Fruit fly (Drosophila melanogaster) whole organism, embryonic: ENCODE data around the gene CG15375.

ENCODE experiments used
- ATbp ChIP-seq: fragments of 200-800 bp; sonication (Bioruptor generic); optimal IDR thresholded peaks from 2 replicates; lab custom pipeline; 2017; ENCODE audit warnings: missing biosample characterization, mild to moderate bottlenecking, missing genetic modification characterization, missing genetic modification reagents
- Asciz ChIP-seq: fragments of 200-800 bp; sonication (Bioruptor generic); optimal IDR thresholded peaks from 2 replicates; lab custom pipeline; 2017; ENCODE audit warnings: missing biosample characterization, mild to moderate bottlenecking, missing genetic modification characterization, missing genetic modification reagents
- Awh ChIP-seq: fragments of 200-800 bp; sonication (Bioruptor generic); IDR thresholded peaks from 2 replicates; pipeline ENCODE4, ENCODE4 v1.3.6; 2022; ENCODE audit warnings: missing biosample characterization, missing genetic modification characterization
- CG1024 ChIP-seq: fragments of 200-800 bp; sonication (Bioruptor generic); IDR thresholded peaks from 2 replicates; pipeline ENCODE4 v1.3.6; 2022; ENCODE audit warnings: missing biosample characterization, missing genetic modification characterization
- CG11085 ChIP-seq: fragments of 200-800 bp; sonication (Bioruptor generic); IDR thresholded peaks from 2 replicates; pipeline ENCODE4 v1.3.6; 2022; ENCODE audit warnings: missing biosample characterization, missing genetic modification characterization
- CG12219 ChIP-seq: fragments of 200-800 bp; sonication (Bioruptor generic); optimal IDR thresholded peaks from 3 replicates; lab custom pipeline; 2018; ENCODE audit warnings: missing biosample characterization, mild to moderate bottlenecking, missing genetic modification characterization
- CG12299 ChIP-seq: fragments of 200-800 bp; sonication (Bioruptor generic); optimal IDR thresholded peaks from 2 replicates; lab custom pipeline; 2018; ENCODE audit warnings: missing biosample characterization, mild to moderate bottlenecking, missing genetic modification characterization
- CG13624 ChIP-seq: fragments of 200-800 bp; sonication (Bioruptor generic); optimal IDR thresholded peaks from 2 replicates; lab custom pipeline; 2016; ENCODE audit warnings: missing biosample characterization, missing genetic modification characterization
- CG17328 ChIP-seq: fragments of 200-800 bp; sonication (Bioruptor generic); IDR thresholded peaks from 2 replicates; pipeline ENCODE4 v1.3.6; 2022; ENCODE audit warnings: missing biosample characterization, missing genetic modification characterization
- CG2129 ChIP-seq: fragments of 200-800 bp; sonication (Bioruptor generic); IDR thresholded peaks from 2 replicates; pipeline ENCODE4 v1.3.6; 2022; ENCODE audit warnings: missing biosample characterization, missing genetic modification characterization; ENCODE audit not compliant: partially characterized antibody
- CG2712 ChIP-seq: fragments of 200-800 bp; optimal IDR thresholded peaks from 3 replicates; lab custom pipeline; 2019; ENCODE audit warnings: missing biosample characterization, mild to moderate bottlenecking, missing genetic modification characterization, moderate library complexity
- CG3065 ChIP-seq: fragments of 200-800 bp; sonication (Bioruptor generic); optimal IDR thresholded peaks from 2 replicates; lab custom pipeline; 2016; ENCODE audit warnings: missing biosample characterization, missing genetic modification characterization
- CG33213 ChIP-seq: fragments of 200-800 bp; sonication (Bioruptor generic); optimal IDR thresholded peaks from 3 replicates; lab custom pipeline; 2016; ENCODE audit warnings: missing biosample characterization, missing genetic modification characterization
- CG34224 ChIP-seq: fragments of 200-800 bp; sonication (Bioruptor generic); IDR thresholded peaks from 3 replicates; pipeline ENCODE4 v1.3.6; 2022; ENCODE audit warnings: missing biosample characterization, missing genetic modification characterization; ENCODE audit not compliant: partially characterized antibody
- CG3838 ChIP-seq: fragments of 200-800 bp; sonication (Bioruptor generic); optimal IDR thresholded peaks from 3 replicates; lab custom pipeline; 2016; ENCODE audit warnings: missing biosample characterization, missing genetic modification characterization
- CG4282 ChIP-seq: fragments of 200-800 bp; sonication (Bioruptor generic); optimal IDR thresholded peaks from 2 replicates; lab custom pipeline; 2016; ENCODE audit warnings: missing biosample characterization, missing genetic modification characterization
- CG4820 ChIP-seq: fragments of 200-800 bp; sonication (Bioruptor generic); optimal IDR thresholded peaks from 3 replicates; lab custom pipeline; 2016; ENCODE audit warnings: missing biosample characterization, missing genetic modification characterization
- CG4854 ChIP-seq: fragments of 200-800 bp; sonication (Bioruptor generic); optimal IDR thresholded peaks from 2 replicates; lab custom pipeline; 2016; ENCODE audit warnings: missing biosample characterization, missing genetic modification characterization, inconsistent platforms
- CG6791 ChIP-seq: fragments of 200-800 bp; sonication (Bioruptor generic); IDR thresholded peaks from 3 replicates; pipeline ENCODE4 v1.3.6; 2022; ENCODE audit warnings: missing biosample characterization, missing genetic modification characterization; ENCODE audit not compliant: partially characterized antibody
- CG7556 ChIP-seq: fragments of 200-800 bp; sonication (Bioruptor generic); optimal IDR thresholded peaks from 2 replicates; lab custom pipeline; 2017; ENCODE audit warnings: missing biosample characterization, mild to moderate bottlenecking, missing genetic modification characterization
- CG8281 ChIP-seq: fragments of 200-800 bp; sonication (Bioruptor generic); optimal IDR thresholded peaks from 2 replicates; lab custom pipeline; 2018; ENCODE audit warnings: missing biosample characterization, mild to moderate bottlenecking, missing genetic modification characterization, moderate library complexity
- CG9215 ChIP-seq: fragments of 200-800 bp; sonication (Bioruptor generic); IDR thresholded peaks from 2 replicates; pipeline ENCODE4 v1.3.6; 2022; ENCODE audit warnings: missing biosample characterization, missing genetic modification characterization
- CoRest ChIP-seq: fragments of 200-800 bp; sonication (Bioruptor generic); optimal IDR thresholded peaks from 3 replicates; lab custom pipeline; 2018; ENCODE audit warnings: missing biosample characterization, mild to moderate bottlenecking, missing genetic modification characterization, moderate library complexity
- D19A ChIP-seq: fragments of 200-800 bp; optimal IDR thresholded peaks from 3 replicates; lab custom pipeline; 2019; ENCODE audit warnings: missing biosample characterization, mild to moderate bottlenecking, missing genetic modification characterization, moderate library complexity
- Dfd ChIP-seq, 2 experiments: fragments of >200 bp; optimal IDR thresholded peaks; 2 replicates each; lab custom pipeline; 2017; ENCODE audit warnings: missing biosample characterization in 2 of 2, missing genetic modification characterization in 2 of 2
- Dp ChIP-seq: fragments of 200-800 bp; sonication (Bioruptor generic); optimal IDR thresholded peaks from 2 replicates; lab custom pipeline; 2018; ENCODE audit warnings: missing biosample characterization, mild to moderate bottlenecking, missing genetic modification characterization, moderate library complexity
- Ets97D ChIP-seq: fragments of 200-800 bp; sonication (Bioruptor generic); optimal IDR thresholded peaks from 3 replicates; lab custom pipeline; 2016; ENCODE audit warnings: missing biosample characterization, missing genetic modification characterization
- Fer1 ChIP-seq: fragments of 200-800 bp; sonication (Bioruptor generic); optimal IDR thresholded peaks from 2 replicates; lab custom pipeline; 2017; ENCODE audit warnings: missing biosample characterization, mild to moderate bottlenecking, missing genetic modification characterization
- HLH54F ChIP-seq: fragments of 200-800 bp; sonication (Bioruptor generic); optimal IDR thresholded peaks from 3 replicates; lab custom pipeline; 2016; ENCODE audit warnings: missing biosample characterization, missing genetic modification characterization
- Neu2 ChIP-seq: fragments of 200-800 bp; sonication (Bioruptor generic); optimal IDR thresholded peaks from 3 replicates; lab custom pipeline; 2016; ENCODE audit warnings: missing biosample characterization, missing genetic modification characterization, borderline replicate concordance
- PHDP ChIP-seq: fragments of 200-800 bp; sonication (Bioruptor generic); optimal IDR thresholded peaks from 3 replicates; lab custom pipeline; 2018; ENCODE audit warnings: missing biosample characterization, mild to moderate bottlenecking, missing genetic modification characterization, moderate library complexity
- Rfx ChIP-seq: fragments of 200-800 bp; sonication (Bioruptor generic); IDR thresholded peaks from 2 replicates; pipeline ENCODE4 v1.3.6; 2022; ENCODE audit warnings: missing biosample characterization, missing genetic modification characterization
- Usf ChIP-seq: fragments of 200-800 bp; sonication (Bioruptor generic); optimal IDR thresholded peaks from 2 replicates; lab custom pipeline; 2017; ENCODE audit warnings: missing genotype, missing biosample characterization, missing genetic modification characterization
- ac ChIP-seq: fragments of 200-800 bp; sonication (Bioruptor generic); optimal IDR thresholded peaks from 3 replicates; lab custom pipeline; 2017; ENCODE audit warnings: missing biosample characterization, mild to moderate bottlenecking, missing genetic modification characterization
- ap ChIP-seq: fragments of 200-800 bp; sonication (Bioruptor generic); IDR thresholded peaks from 2 replicates; pipeline ENCODE4 v1.3.6; 2022; ENCODE audit warnings: missing biosample characterization, missing genetic modification characterization
- chn ChIP-seq: fragments of 200-800 bp; sonication (Bioruptor generic); optimal IDR thresholded peaks from 2 replicates; lab custom pipeline; 2016; ENCODE audit warnings: missing biosample characterization, missing genetic modification characterization
- crc ChIP-seq: fragments of 200-800 bp; sonication (Bioruptor generic); optimal IDR thresholded peaks from 2 replicates; lab custom pipeline; 2016; ENCODE audit warnings: missing biosample characterization, missing genetic modification characterization
- da ChIP-seq: fragments of 200-800 bp; sonication (Bioruptor generic); optimal IDR thresholded peaks from 2 replicates; lab custom pipeline; 2016; ENCODE audit warnings: missing biosample characterization, missing genetic modification characterization
- dan ChIP-seq: fragments of 200-800 bp; sonication (Bioruptor generic); IDR thresholded peaks from 2 replicates; pipeline ENCODE4 v1.3.6; 2022; ENCODE audit warnings: missing biosample characterization, missing genetic modification characterization
- dati ChIP-seq: fragments of 200-800 bp; sonication (Bioruptor generic); IDR thresholded peaks from 2 replicates; pipeline ENCODE4 v1.3.6; 2022; ENCODE audit warnings: missing biosample characterization, missing genetic modification characterization
- grau ChIP-seq: fragments of 200-800 bp; optimal IDR thresholded peaks from 3 replicates; lab custom pipeline; 2019; ENCODE audit warnings: missing biosample characterization, mild to moderate bottlenecking, missing genetic modification characterization, moderate library complexity
- gro ChIP-seq: fragments of 200-800 bp; sonication (Bioruptor generic); optimal IDR thresholded peaks from 2 replicates; lab custom pipeline; 2016; ENCODE audit warnings: missing biosample characterization, missing genetic modification characterization
- gt ChIP-seq: fragments of 200-800 bp; sonication (Bioruptor generic); IDR thresholded peaks from 2 replicates; pipeline ENCODE4 v1.3.6; 2022; ENCODE audit warnings: missing biosample characterization, missing genetic modification characterization
- her ChIP-seq: fragments of 200-800 bp; sonication (Bioruptor generic); optimal IDR thresholded peaks from 2 replicates; lab custom pipeline; 2016; ENCODE audit warnings: missing biosample characterization, missing genetic modification characterization
- inv ChIP-seq: fragments of 200-800 bp; sonication (Bioruptor generic); IDR thresholded peaks from 2 replicates; pipeline ENCODE4 v1.3.6; 2022; ENCODE audit warnings: missing biosample characterization, missing genetic modification characterization; ENCODE audit not compliant: partially characterized antibody
- kni ChIP-seq: fragments of 200-800 bp; sonication (Bioruptor generic); optimal IDR thresholded peaks from 3 replicates; lab custom pipeline; 2017; ENCODE audit warnings: mild to moderate bottlenecking, missing biosample characterization, missing genetic modification reagents, missing genetic modification characterization
- luna ChIP-seq: fragments of 200-800 bp; sonication (Bioruptor generic); optimal IDR thresholded peaks from 2 replicates; lab custom pipeline; 2016; ENCODE audit warnings: missing biosample characterization, missing genetic modification characterization
- mirr ChIP-seq: fragments of 200-800 bp; sonication (Bioruptor generic); optimal IDR thresholded peaks from 3 replicates; lab custom pipeline; 2018; ENCODE audit warnings: missing biosample characterization, mild to moderate bottlenecking, missing genetic modification characterization
- pb ChIP-seq: fragments of 200-800 bp; sonication (Bioruptor generic); optimal IDR thresholded peaks from 3 replicates; lab custom pipeline; 2016; ENCODE audit warnings: missing biosample characterization, missing genetic modification characterization
- tna ChIP-seq: fragments of 200-800 bp; sonication (Bioruptor generic); IDR thresholded peaks from 2 replicates; pipeline ENCODE4 v1.3.6; 2022; ENCODE audit warnings: missing biosample characterization, missing genetic modification characterization; ENCODE audit not compliant: partially characterized antibody
- yki ChIP-seq: fragments of >200 bp; optimal IDR thresholded peaks from 3 replicates; lab custom pipeline; 2018
- zen ChIP-seq: fragments of 200-800 bp; sonication (Bioruptor generic); optimal IDR thresholded peaks from 3 replicates; lab custom pipeline; 2018; ENCODE audit warnings: missing biosample characterization, mild to moderate bottlenecking, missing genetic modification characterization, moderate library complexity

The CG15375 gene

DNA sequence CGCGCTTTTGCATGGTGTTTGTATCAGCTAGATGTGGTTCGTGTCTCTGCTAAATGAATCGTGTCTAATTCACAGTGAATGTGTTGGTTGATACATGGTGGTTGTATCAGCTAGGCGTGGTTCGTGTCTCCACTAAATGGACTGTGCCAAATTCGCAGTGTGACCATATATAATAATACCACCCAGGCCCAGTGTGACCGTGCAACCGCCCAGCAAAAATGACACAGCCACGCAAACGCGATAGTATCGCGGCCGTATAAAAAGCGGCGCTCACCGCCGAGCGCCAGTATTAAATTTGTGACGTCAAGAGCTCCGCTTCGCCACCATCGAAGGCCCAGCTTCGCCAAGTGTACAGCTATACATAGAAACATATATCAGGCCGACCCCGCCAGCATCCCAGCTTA is 4.7 kb downstream of the CG15375 start, which contains the start of gene cib (continued):
- TF ChIP-seq gro (GFP tag; lab: Kevin White, UChicago) (peak; percentile 62), chn (peak; percentile 13), Usf (no peak), Asciz (GFP tag; lab: Kevin White, UChicago) (no peak), Fer1 (peak; percentile 29), zen (tag; lab: Kevin White, UChicago) (no peak), crc (GFP tag; lab: Kevin White, UChicago) (no peak), CG2129 (GFP tag; lab: Robert Waterston, UW) (peak; percentile 60), CG1024 (no peak), ac (no peak), grau (tag; lab: Kevin White, UChicago) (peak; percentile 49), pb (GFP tag; lab: Kevin White, UChicago) (no peak), her (GFP tag; lab: Kevin White, UChicago) (peak; percentile 61), CG3065 (GFP tag; lab: Kevin White, UChicago) (no peak), da (GFP tag; lab: Kevin White, UChicago) (no peak), CG9215 (no peak), gt (GFP tag; lab: Robert Waterston, UW) (no peak), ATbp (GFP tag; lab: Kevin White, UChicago) (peak; percentile 45), Neu2 (GFP tag; lab: Kevin White, UChicago) (no peak), CG3838 (GFP tag; lab: Kevin White, UChicago) (no peak), kni (GFP tag; lab: Kevin White, UChicago) (no peak), Dp (GFP tag; lab: Kevin White, UChicago) (peak; percentile 96), CG8281 (no peak), CG4854 (peak; percentile 14), CG12219 (GFP tag; lab: Kevin White, UChicago) (no peak), CG7556 (GFP tag; lab: Kevin White, UChicago) (no peak), Rfx (GFP tag; lab: Robert Waterston, UW) (peak; percentile 65), yki (lab: Kevin White, UChicago) (peak; percentile 24), HLH54F (peak; percentile 15), Ets97D (GFP tag; lab: Kevin White, UChicago) (peak; percentile 83), CG2712 (peak; percentile 97), D19A (tag; lab: Kevin White, UChicago) (no peak), CG12299 (tag; lab: Kevin White, UChicago) (peak; percentile 28), CG34224 (GFP tag; lab: Robert Waterston, UW) (peak; percentile 69; the same call in 2 of the 3 replicates), dan (GFP tag; lab: Robert Waterston, UW) (no peak), luna (no peak), CG11085 (GFP tag; lab: Robert Waterston, UW) (no peak), dati (GFP tag; lab: Robert Waterston, UW) (no peak), CG6791 (GFP tag; lab: Robert Waterston, UW) (peak; percentile 86), CG17328 (GFP tag; lab: Robert Waterston, UW) (no peak), CG4282 (GFP tag; lab: Kevin White, UChicago) (peak; percentile 13), tna (peak; percentile 71), CG4820 (GFP tag; lab: Kevin White, UChicago) (no peak), ap (GFP tag; lab: Robert Waterston, UW) (no peak), mirr (GFP tag; lab: Kevin White, UChicago) (no peak), Awh (GFP tag; lab: Robert Waterston, UW) (no peak), CG13624 (GFP tag; lab: Kevin White, UChicago) (peak; percentile 24), CoRest (tag; lab: Kevin White, UChicago) (peak; percentile 26), CG33213 (peak; percentile 94), PHDP (peak; percentile 31), Dfd (GFP tag; optimal IDR thresholded peaks at IDR 0.05; lab: Kevin White, UChicago) (no peak), inv (GFP tag; lab: Robert Waterston, UW) (peak; percentile 68; the same call in 1 of the 2 replicates)
